Fruit fly (Drosophila melanogaster) whole organism, embryonic: ENCODE measurements around the gene CG6040.

Experiments used
- Adf1 ChIP-seq: fragments of 200-800 bp; sonication (Bioruptor generic); IDR thresholded peaks from 2 replicates; pipeline ENCODE4 v1.3.6; 2022; ENCODE audit warnings: missing biosample characterization, missing genetic modification characterization
- Atf6 ChIP-seq: fragments of 200-800 bp; sonication (Bioruptor generic); IDR thresholded peaks from 2 replicates; pipeline ENCODE4 v1.3.6; 2022; ENCODE audit warnings: missing biosample characterization, missing genetic modification characterization
- Bteb2 ChIP-seq: fragments of 200-800 bp; sonication (Bioruptor generic); optimal IDR thresholded peaks from 2 replicates; lab custom pipeline; 2016; ENCODE audit warnings: missing biosample characterization, missing genetic modification characterization
- CG10209 ChIP-seq: fragments of 200-800 bp; sonication (Bioruptor generic); optimal IDR thresholded peaks from 3 replicates; lab custom pipeline; 2017; ENCODE audit warnings: missing biosample characterization, mild to moderate bottlenecking, missing genetic modification characterization, missing genetic modification reagents
- CG10979 ChIP-seq: fragments of 200-800 bp; sonication (Bioruptor generic); optimal IDR thresholded peaks from 2 replicates; lab custom pipeline; 2018; ENCODE audit warnings: missing biosample characterization, mild to moderate bottlenecking, missing genetic modification characterization, moderate library complexity
- CG13775 ChIP-seq: fragments of 200-800 bp; sonication (Bioruptor generic); optimal IDR thresholded peaks from 3 replicates; lab custom pipeline; 2017; ENCODE audit warnings: missing biosample characterization, mild to moderate bottlenecking, missing genetic modification characterization
- CG14860 ChIP-seq: fragments of 200-800 bp; sonication (Bioruptor generic); IDR thresholded peaks from 3 replicates; pipeline ENCODE4 v1.3.6; 2022; ENCODE audit warnings: missing biosample characterization, missing genetic modification characterization; ENCODE audit not compliant: partially characterized antibody
- CG15601 ChIP-seq: fragments of 200-800 bp; sonication (Bioruptor generic); optimal IDR thresholded peaks from 3 replicates; lab custom pipeline; 2019; ENCODE audit warnings: missing biosample characterization, mild to moderate bottlenecking, missing genetic modification characterization, moderate library complexity
- CG1603 ChIP-seq: fragments of 200-800 bp; sonication (Bioruptor generic); optimal IDR thresholded peaks from 2 replicates; lab custom pipeline; 2019; ENCODE audit warnings: missing biosample characterization, mild to moderate bottlenecking, missing genetic modification characterization, moderate library complexity
- CG16813 ChIP-seq: fragments of 200-800 bp; sonication (Bioruptor generic); IDR thresholded peaks from 3 replicates; pipeline ENCODE4 v1.3.6; 2022; ENCODE audit warnings: missing biosample characterization, missing genetic modification characterization; ENCODE audit not compliant: partially characterized antibody
- CG1832 ChIP-seq: fragments of 200-800 bp; sonication (Bioruptor generic); optimal IDR thresholded peaks from 2 replicates; lab custom pipeline; 2017; ENCODE audit warnings: missing biosample characterization, mild to moderate bottlenecking, missing genetic modification characterization, inconsistent platforms
- CG18599 ChIP-seq: fragments of 200-800 bp; sonication (Bioruptor generic); optimal IDR thresholded peaks from 3 replicates; lab custom pipeline; 2017; ENCODE audit warnings: missing biosample characterization, missing genetic modification characterization, mild to moderate bottlenecking, moderate library complexity, missing genetic modification reagents
- CG2889 ChIP-seq: fragments of 200-800 bp; sonication (Bioruptor generic); IDR thresholded peaks from 3 replicates; pipeline ENCODE4 v1.3.6; 2022; ENCODE audit warnings: missing biosample characterization, missing genetic modification characterization
- CG31441 ChIP-seq: fragments of 200-800 bp; sonication (Bioruptor generic); IDR thresholded peaks from 2 replicates; pipeline ENCODE4 v1.3.6; 2022; ENCODE audit warnings: missing biosample characterization, missing genetic modification characterization
- CG32767 ChIP-seq: fragments of 200-800 bp; sonication (Bioruptor generic); IDR thresholded peaks from 2 replicates; pipeline ENCODE4 v1.3.6; 2022; ENCODE audit warnings: missing biosample characterization, missing genetic modification characterization
- CG34224 ChIP-seq: fragments of 200-800 bp; sonication (Bioruptor generic); IDR thresholded peaks from 3 replicates; pipeline ENCODE4 v1.3.6; 2022; ENCODE audit warnings: missing biosample characterization, missing genetic modification characterization; ENCODE audit not compliant: partially characterized antibody
- CG34422 ChIP-seq: fragments of 200-800 bp; sonication (Bioruptor generic); IDR thresholded peaks from 3 replicates; pipeline ENCODE4 v1.3.6; 2022; ENCODE audit warnings: missing biosample characterization, missing genetic modification characterization
- CG4328 ChIP-seq: fragments of 200-800 bp; sonication (Bioruptor generic); optimal IDR thresholded peaks from 3 replicates; lab custom pipeline; 2017; ENCODE audit warnings: missing biosample characterization, missing genetic modification reagents, missing genetic modification characterization
- CG5180 ChIP-seq: fragments of 200-800 bp; sonication (Bioruptor generic); optimal IDR thresholded peaks from 3 replicates; lab custom pipeline; 2017; ENCODE audit warnings: missing biosample characterization, missing genetic modification characterization, mild to moderate bottlenecking, moderate library complexity, missing genetic modification reagents
- CG8281 ChIP-seq: fragments of 200-800 bp; sonication (Bioruptor generic); optimal IDR thresholded peaks from 2 replicates; lab custom pipeline; 2018; ENCODE audit warnings: missing biosample characterization, mild to moderate bottlenecking, missing genetic modification characterization, moderate library complexity
- CG9215 ChIP-seq: fragments of 200-800 bp; sonication (Bioruptor generic); IDR thresholded peaks from 2 replicates; pipeline ENCODE4 v1.3.6; 2022; ENCODE audit warnings: missing biosample characterization, missing genetic modification characterization
- CG9437 ChIP-seq: fragments of 200-800 bp; sonication (Bioruptor generic); optimal IDR thresholded peaks from 2 replicates; lab custom pipeline; 2018; ENCODE audit warnings: missing biosample characterization, mild to moderate bottlenecking, missing genetic modification characterization
- CG9727 ChIP-seq: fragments of 200-800 bp; sonication (Bioruptor generic); optimal IDR thresholded peaks from 3 replicates; lab custom pipeline; 2017; ENCODE audit warnings: missing biosample characterization, mild to moderate bottlenecking, missing genetic modification characterization
- CG9817 ChIP-seq: fragments of 200-800 bp; sonication (Bioruptor generic); optimal IDR thresholded peaks from 2 replicates; lab custom pipeline; 2018; ENCODE audit warnings: missing biosample characterization, mild to moderate bottlenecking, missing genetic modification characterization, moderate library complexity
- D19A ChIP-seq: fragments of 200-800 bp; optimal IDR thresholded peaks from 3 replicates; lab custom pipeline; 2019; ENCODE audit warnings: missing biosample characterization, mild to moderate bottlenecking, missing genetic modification characterization, moderate library complexity
- D19B ChIP-seq: fragments of 200-800 bp; sonication (Bioruptor generic); optimal IDR thresholded peaks from 2 replicates; lab custom pipeline; 2017; ENCODE audit warnings: missing biosample characterization, mild to moderate bottlenecking, missing genetic modification characterization
- Doc3 ChIP-seq: fragments of 200-800 bp; sonication (Bioruptor generic); IDR thresholded peaks from 3 replicates; pipeline ENCODE4 v1.3.6; 2022; ENCODE audit warnings: missing biosample characterization, missing genetic modification characterization; ENCODE audit not compliant: partially characterized antibody
- Hmr ChIP-seq: fragments of 200-800 bp; sonication (Bioruptor generic); optimal IDR thresholded peaks from 3 replicates; lab custom pipeline; 2017; ENCODE audit warnings: mild to moderate bottlenecking, missing biosample characterization, missing genetic modification reagents, missing genetic modification characterization
- Neu2 ChIP-seq: fragments of 200-800 bp; sonication (Bioruptor generic); optimal IDR thresholded peaks from 3 replicates; lab custom pipeline; 2016; ENCODE audit warnings: missing biosample characterization, missing genetic modification characterization, borderline replicate concordance
- Sox102F ChIP-seq: fragments of 200-800 bp; sonication (Bioruptor generic); optimal IDR thresholded peaks from 2 replicates; lab custom pipeline; 2018; ENCODE audit warnings: missing biosample characterization, mild to moderate bottlenecking, missing genetic modification characterization, moderate library complexity
- Trl ChIP-seq, 3 experiments: fragments of >200 bp in 2 of 3; fragments of 200-800 bp in 1 of 3; sonication (Bioruptor generic) in 1 of 3; optimal IDR thresholded peaks; 2 replicates in 1 of 3; 3 replicates in 2 of 3; lab custom pipeline; 2016 to 2017; ENCODE audit warnings: missing biosample characterization in 1 of 3, missing genetic modification characterization in 1 of 3
- ato ChIP-seq: fragments of 200-800 bp; sonication (Bioruptor generic); IDR thresholded peaks from 2 replicates; pipeline ENCODE4 v1.3.6; 2022; ENCODE audit warnings: missing biosample characterization, missing genetic modification characterization; ENCODE audit not compliant: partially characterized antibody
- cato ChIP-seq: fragments of 200-800 bp; sonication (Bioruptor generic); optimal IDR thresholded peaks from 2 replicates; lab custom pipeline; 2016; ENCODE audit warnings: missing biosample characterization, missing genetic modification characterization, borderline replicate concordance
- fd102C ChIP-seq: fragments of 200-800 bp; sonication (Bioruptor generic); optimal IDR thresholded peaks from 2 replicates; lab custom pipeline; 2018; ENCODE audit warnings: missing biosample characterization, mild to moderate bottlenecking, missing genetic modification characterization, moderate library complexity
- hth ChIP-seq: fragments of >200 bp; optimal IDR thresholded peaks from 2 replicates; lab custom pipeline; 2017; ENCODE audit warnings: inconsistent platforms
- jumu ChIP-seq: fragments of 200-800 bp; sonication (Bioruptor generic); optimal IDR thresholded peaks from 3 replicates; lab custom pipeline; 2016; ENCODE audit warnings: missing biosample characterization, missing genetic modification characterization
- lbe ChIP-seq: fragments of 200-800 bp; sonication (Bioruptor generic); optimal IDR thresholded peaks from 2 replicates; lab custom pipeline; 2016; ENCODE audit warnings: missing biosample characterization, mild to moderate bottlenecking, missing genetic modification characterization
- maf-S ChIP-seq: fragments of 200-800 bp; sonication (Bioruptor generic); optimal IDR thresholded peaks from 2 replicates; lab custom pipeline; 2016; ENCODE audit warnings: missing biosample characterization, missing genetic modification characterization
- nmo ChIP-seq: fragments of 200-800 bp; sonication (Bioruptor generic); optimal IDR thresholded peaks from 2 replicates; lab custom pipeline; 2018; ENCODE audit warnings: missing biosample characterization, mild to moderate bottlenecking, missing genetic modification characterization, moderate library complexity
- peb ChIP-seq: fragments of 200-800 bp; sonication (Bioruptor generic); IDR thresholded peaks from 2 replicates; pipeline ENCODE4 v1.3.6; 2022; ENCODE audit warnings: missing biosample characterization, missing genetic modification characterization
- pita ChIP-seq: fragments of 200-800 bp; sonication (Bioruptor generic); optimal IDR thresholded peaks from 2 replicates; lab custom pipeline; 2017; ENCODE audit warnings: missing biosample characterization, mild to moderate bottlenecking, missing genetic modification characterization
- psq ChIP-seq: fragments of 200-800 bp; sonication (Bioruptor generic); optimal IDR thresholded peaks from 2 replicates; lab custom pipeline; 2017; ENCODE audit warnings: missing biosample characterization, missing genetic modification characterization
- repo ChIP-seq: fragments of 200-800 bp; sonication (Bioruptor generic); optimal IDR thresholded peaks from 2 replicates; lab custom pipeline; 2016; ENCODE audit warnings: missing biosample characterization, missing genetic modification characterization
- row ChIP-seq: fragments of 200-800 bp; sonication (Bioruptor generic); IDR thresholded peaks from 3 replicates; pipeline ENCODE4 v1.3.6; 2022; ENCODE audit warnings: missing biosample characterization, missing genetic modification characterization
- sna ChIP-seq: fragments of 200-800 bp; sonication (Bioruptor generic); IDR thresholded peaks from 2 replicates; pipeline ENCODE4 v1.3.6; 2022; ENCODE audit warnings: missing biosample characterization, missing genetic modification characterization; ENCODE audit not compliant: partially characterized antibody
- twi ChIP-seq: fragments of 200-800 bp; optimal IDR thresholded peaks from 2 replicates; lab custom pipeline; 2019; ENCODE audit warnings: missing biosample characterization, mild to moderate bottlenecking, missing genetic modification characterization, moderate library complexity
- z ChIP-seq: fragments of 200-800 bp; sonication (Bioruptor generic); IDR thresholded peaks from 3 replicates; pipeline ENCODE4 v1.3.6; 2022; ENCODE audit warnings: missing biosample characterization, missing genetic modification characterization
- zen2 ChIP-seq: fragments of 200-800 bp; sonication (Bioruptor generic); IDR thresholded peaks from 3 replicates; pipeline ENCODE4 v1.3.6; 2022; ENCODE audit warnings: missing biosample characterization, missing genetic modification characterization; ENCODE audit not compliant: partially characterized antibody

Gene CG6040

dm6 chr3R:19164873-19165456 is 68.2 kb downstream of the CG6040 start (continued):
- peak; percentile 62 for TF ChIP-seq CG31441 (GFP tag; lab: Robert Waterston, UW)
- no peak for TF ChIP-seq CG4328 (GFP tag; lab: Kevin White, UChicago)
- TF ChIP-seq CG1832 (GFP tag; lab: Kevin White, UChicago): no peak
- no peak for TF ChIP-seq pita (GFP tag; lab: Kevin White, UChicago)
- no peak for TF ChIP-seq Neu2 (GFP tag; lab: Kevin White, UChicago)
- peak; percentile 51 for TF ChIP-seq CG10209
- no peak for TF ChIP-seq Trl (optimal IDR thresholded peaks at IDR 0.05; lab: Kevin White, UChicago)
- no peak for TF ChIP-seq Trl (GFP tag; optimal IDR thresholded peaks at IDR 0.05; lab: Kevin White, UChicago)
- TF ChIP-seq CG18599 (GFP tag; lab: Kevin White, UChicago): peak; percentile 9
- TF ChIP-seq CG9727 (GFP tag; lab: Kevin White, UChicago): peak; percentile 46
- peak; percentile 50 for TF ChIP-seq nmo (GFP tag; lab: Kevin White, UChicago)
- TF ChIP-seq fd102C (GFP tag; lab: Kevin White, UChicago): no peak
- TF ChIP-seq repo (GFP tag; lab: Kevin White, UChicago): no peak
- TF ChIP-seq cato (GFP tag; lab: Kevin White, UChicago): no peak
- peak; percentile 43 for TF ChIP-seq CG10979 (tag; lab: Kevin White, UChicago)
- no peak for TF ChIP-seq CG16813
- no peak for TF ChIP-seq CG9817 (tag; lab: Kevin White, UChicago)
- peak; percentile 60 for TF ChIP-seq CG9437 (GFP tag; lab: Kevin White, UChicago)
- TF ChIP-seq CG14860 (GFP tag; lab: Robert Waterston, UW): no peak
- TF ChIP-seq CG2889 (GFP tag; lab: Robert Waterston, UW): 0 out of 3 replicates have a peak, but pooled peaks have one; percentile 34
- TF ChIP-seq z: no peak
- peak; percentile 6 for TF ChIP-seq CG15601 (tag; lab: Kevin White, UChicago)
- no peak for TF ChIP-seq peb
- TF ChIP-seq ato (GFP tag; lab: Robert Waterston, UW): no peak
- peak; percentile 37 for TF ChIP-seq CG13775 (GFP tag; lab: Kevin White, UChicago)
- no peak for TF ChIP-seq maf-S (GFP tag; lab: Kevin White, UChicago)
- no peak for TF ChIP-seq Bteb2 (GFP tag; lab: Kevin White, UChicago)
- peak; percentile 0 for TF ChIP-seq Hmr (GFP tag; lab: Kevin White, UChicago)

dm6 chr3R:19165620-19166055 is 68.9 kb downstream of the CG6040 start:
- TF ChIP-seq CG9215 (GFP tag; lab: Robert Waterston, UW) (no peak), Doc3 (GFP tag; lab: Robert Waterston, UW) (peak; percentile 28; the same call in 1 of the 3 replicates), D19A (peak; percentile 7), CG5180 (GFP tag; lab: Kevin White, UChicago) (peak; percentile 41), hth (lab: Kevin White, UChicago) (no peak), fd102C (GFP tag; lab: Kevin White, UChicago) (no peak), twi (no peak), zen2 (GFP tag; lab: Robert Waterston, UW) (0 out of 3 replicates have a peak, but pooled peaks have one; percentile 16), psq (GFP tag; lab: Kevin White, UChicago) (peak; percentile 73), CG34422 (GFP tag; lab: Robert Waterston, UW) (0 out of 3 replicates have a peak, but pooled peaks have one; percentile 34), Sox102F (GFP tag; lab: Kevin White, UChicago) (no peak), lbe (GFP tag; lab: Kevin White, UChicago) (peak; percentile 87), CG1603 (tag; lab: Kevin White, UChicago) (no peak), jumu (GFP tag; lab: Kevin White, UChicago) (no peak), sna (GFP tag; lab: Robert Waterston, UW) (0 out of 2 replicates have a peak, but pooled peaks have one; percentile 32), Atf6 (GFP tag; lab: Robert Waterston, UW) (peak; percentile 17; the same call in 1 of the 2 replicates), CG32767 (GFP tag; lab: Robert Waterston, UW) (peak; percentile 96), D19B (GFP tag; lab: Kevin White, UChicago) (no peak), CG34224 (GFP tag; lab: Robert Waterston, UW) (peak; percentile 42; the same call in 2 of the 3 replicates), CG8281 (no peak), Adf1 (GFP tag; lab: Robert Waterston, UW) (no peak), row (GFP tag; lab: Robert Waterston, UW) (no peak)
